Fruit fly (Drosophila melanogaster) whole organism, prepupa: ENCODE data around the gene VhaAC45RP.

Experiments
- CG10631 ChIP-seq: fragments of 200-800 bp; sonication (Bioruptor generic); optimal IDR thresholded peaks from 2 replicates; lab custom pipeline; 2016; ENCODE audit warnings: missing biosample characterization, missing genetic modification characterization
- CG11294 ChIP-seq: fragments of 200-800 bp; sonication (Bioruptor generic); IDR thresholded peaks from 2 replicates; pipeline ENCODE4 v1.3.6; 2022; ENCODE audit warnings: missing biosample characterization, missing genetic modification characterization
- CG11902 ChIP-seq: fragments of 200-800 bp; sonication (Bioruptor generic); optimal IDR thresholded peaks from 3 replicates; lab custom pipeline; 2016; ENCODE audit warnings: missing biosample characterization, missing genetic modification characterization
- CG15336 ChIP-seq: fragments of 200-800 bp; sonication (Bioruptor generic); IDR thresholded peaks from 2 replicates; pipeline ENCODE4 v1.3.6; 2022; ENCODE audit warnings: missing biosample characterization, missing genetic modification characterization
- CG1621 ChIP-seq: fragments of 200-800 bp; sonication (Bioruptor generic); optimal IDR thresholded peaks from 3 replicates; lab custom pipeline; 2018; ENCODE audit warnings: missing biosample characterization, mild to moderate bottlenecking, missing genetic modification characterization
- CG16779 ChIP-seq: fragments of 200-800 bp; sonication (Bioruptor generic); optimal IDR thresholded peaks from 3 replicates; lab custom pipeline; 2017; ENCODE audit warnings: missing biosample characterization, mild to moderate bottlenecking, missing genetic modification characterization
- CG3032 ChIP-seq: fragments of 200-800 bp; optimal IDR thresholded peaks from 2 replicates; lab custom pipeline; 2019; ENCODE audit warnings: missing biosample characterization, mild to moderate bottlenecking, missing genetic modification characterization, moderate library complexity
- CG31627 ChIP-seq: fragments of 200-800 bp; sonication (Bioruptor generic); optimal IDR thresholded peaks from 3 replicates; lab custom pipeline; 2016; ENCODE audit warnings: missing biosample characterization, missing genetic modification characterization
- CG32006 ChIP-seq: fragments of 200-800 bp; sonication (Bioruptor generic); optimal IDR thresholded peaks from 3 replicates; lab custom pipeline; 2017; ENCODE audit warnings: missing biosample characterization, mild to moderate bottlenecking, missing genetic modification characterization
- CG34406 ChIP-seq: fragments of 200-800 bp; sonication (Bioruptor generic); optimal IDR thresholded peaks from 3 replicates; lab custom pipeline; 2016; ENCODE audit warnings: missing biosample characterization, missing genetic modification characterization
- CG3919 ChIP-seq: fragments of 200-800 bp; sonication (Bioruptor generic); optimal IDR thresholded peaks from 3 replicates; lab custom pipeline; 2016; ENCODE audit warnings: missing biosample characterization, missing genetic modification characterization
- CG6163 ChIP-seq: fragments of 200-800 bp; sonication (Bioruptor generic); IDR thresholded peaks from 3 replicates; pipeline ENCODE4 v1.3.6; 2022; ENCODE audit warnings: missing biosample characterization, missing genetic modification characterization
- CG6792 ChIP-seq: fragments of 200-800 bp; sonication (Bioruptor generic); optimal IDR thresholded peaks from 3 replicates; lab custom pipeline; 2016; ENCODE audit warnings: missing biosample characterization, missing genetic modification characterization
- CG6808 ChIP-seq: fragments of 200-800 bp; sonication (Bioruptor generic); optimal IDR thresholded peaks from 3 replicates; lab custom pipeline; 2017; ENCODE audit warnings: missing biosample characterization, missing genetic modification characterization, mild to moderate bottlenecking, moderate library complexity, missing genetic modification reagents
- CG6854 ChIP-seq: fragments of 200-800 bp; sonication (Bioruptor generic); optimal IDR thresholded peaks from 2 replicates; lab custom pipeline; 2017; ENCODE audit warnings: missing biosample characterization, mild to moderate bottlenecking, missing genetic modification characterization
- CG7368 ChIP-seq: fragments of 200-800 bp; sonication (Bioruptor generic); optimal IDR thresholded peaks from 3 replicates; lab custom pipeline; 2016; ENCODE audit warnings: missing biosample characterization, missing genetic modification characterization
- CG8119 ChIP-seq: fragments of 200-800 bp; sonication (Bioruptor generic); IDR thresholded peaks from 3 replicates; pipeline ENCODE4 v1.3.6; 2022; ENCODE audit warnings: missing biosample characterization, missing genetic modification characterization
- CG8319 ChIP-seq: fragments of 200-800 bp; sonication (Bioruptor generic); optimal IDR thresholded peaks from 3 replicates; lab custom pipeline; 2016; ENCODE audit warnings: missing biosample characterization, missing genetic modification characterization
- CG8632 ChIP-seq: fragments of 200-800 bp; sonication (Bioruptor generic); optimal IDR thresholded peaks from 3 replicates; lab custom pipeline; 2016; ENCODE audit warnings: missing biosample characterization, missing genetic modification characterization
- Eip78C ChIP-seq: fragments of 200-800 bp; sonication (Bioruptor generic); peaks from one replicate; lab custom pipeline; 2016; ENCODE audit warnings: missing biosample characterization, missing genetic modification characterization
- Eip93F ChIP-seq: fragments of 200-800 bp; sonication (Bioruptor generic); optimal IDR thresholded peaks from 2 replicates; lab custom pipeline; 2016; ENCODE audit warnings: missing biosample characterization, mild to moderate bottlenecking, missing genetic modification characterization
- Ets21C ChIP-seq: fragments of 200-800 bp; sonication (Bioruptor generic); optimal IDR thresholded peaks from 3 replicates; lab custom pipeline; 2016; ENCODE audit warnings: missing biosample characterization, missing genetic modification characterization
- Ets96B ChIP-seq: fragments of 200-800 bp; optimal IDR thresholded peaks from 2 replicates; lab custom pipeline; 2019; ENCODE audit warnings: missing biosample characterization, mild to moderate bottlenecking, missing genetic modification characterization, moderate library complexity
- Gug ChIP-seq: fragments of 200-800 bp; sonication (Bioruptor generic); IDR thresholded peaks from 2 replicates; pipeline ENCODE4 v1.3.6; 2022; ENCODE audit warnings: missing biosample characterization, missing genetic modification characterization
- Hr38 ChIP-seq: sonication (Bioruptor generic); optimal IDR thresholded peaks from 2 replicates; lab custom pipeline; 2016; ENCODE audit warnings: missing biosample characterization, missing genetic modification characterization
- Hr39 ChIP-seq: fragments of 200-800 bp; sonication (Bioruptor generic); optimal IDR thresholded peaks from 2 replicates; lab custom pipeline; 2016; ENCODE audit warnings: missing biosample characterization, missing genetic modification characterization
- Hr4 ChIP-seq: fragments of 200-800 bp; sonication (Bioruptor generic); optimal IDR thresholded peaks from 3 replicates; lab custom pipeline; 2016; ENCODE audit warnings: missing biosample characterization, missing genetic modification characterization
- OdsH ChIP-seq: fragments of 200-800 bp; sonication (Bioruptor generic); optimal IDR thresholded peaks from 3 replicates; lab custom pipeline; 2016; ENCODE audit warnings: missing biosample characterization, missing genetic modification characterization
- Sox15 ChIP-seq: fragments of 200-800 bp; sonication (Bioruptor generic); optimal IDR thresholded peaks from 3 replicates; lab custom pipeline; 2016; ENCODE audit warnings: missing biosample characterization, missing genetic modification characterization
- acj6 ChIP-seq: fragments of 200-800 bp; sonication (Bioruptor generic); optimal IDR thresholded peaks from 3 replicates; lab custom pipeline; 2016; ENCODE audit warnings: missing biosample characterization, missing genetic modification characterization
- cyc ChIP-seq: fragments of 200-800 bp; sonication (Bioruptor generic); optimal IDR thresholded peaks from 3 replicates; lab custom pipeline; 2016; ENCODE audit warnings: missing biosample characterization, missing genetic modification characterization
- dac ChIP-seq: fragments of 200-800 bp; sonication (Bioruptor generic); optimal IDR thresholded peaks from 2 replicates; lab custom pipeline; 2017; ENCODE audit warnings: missing biosample characterization, mild to moderate bottlenecking, missing genetic modification characterization
- esn ChIP-seq: fragments of 200-800 bp; sonication (Bioruptor generic); optimal IDR thresholded peaks from 2 replicates; lab custom pipeline; 2016; ENCODE audit warnings: missing biosample characterization, mild to moderate bottlenecking, missing genetic modification characterization, moderate library complexity
- fd59A ChIP-seq: fragments of 200-800 bp; sonication (Bioruptor generic); optimal IDR thresholded peaks from 2 replicates; lab custom pipeline; 2017; ENCODE audit warnings: missing biosample characterization, mild to moderate bottlenecking, missing genetic modification characterization, missing genetic modification reagents
- fd85E ChIP-seq: fragments of 200-800 bp; sonication (Bioruptor generic); optimal IDR thresholded peaks from 3 replicates; lab custom pipeline; 2016; ENCODE audit warnings: missing biosample characterization, missing genetic modification characterization
- net ChIP-seq: fragments of 200-800 bp; sonication (Bioruptor generic); optimal IDR thresholded peaks from 3 replicates; lab custom pipeline; 2016; ENCODE audit warnings: missing biosample characterization, missing genetic modification characterization
- pdm3 ChIP-seq: fragments of 200-800 bp; sonication (Bioruptor generic); optimal IDR thresholded peaks from 3 replicates; lab custom pipeline; 2016; ENCODE audit warnings: missing biosample characterization, missing genetic modification characterization
- salr ChIP-seq, 2 experiments: fragments of 200-800 bp; sonication (Bioruptor generic); optimal IDR thresholded peaks; 3 replicates each; lab custom pipeline; 2016 to 2018; ENCODE audit warnings: missing biosample characterization in 2 of 2, missing genetic modification characterization in 2 of 2, mild to moderate bottlenecking in 1 of 2
- ss ChIP-seq, 2 experiments: fragments of 200-800 bp; sonication (Bioruptor generic); optimal IDR thresholded peaks; 2 replicates in 1 of 2; 3 replicates in 1 of 2; lab custom pipeline; 2017 to 2018; ENCODE audit warnings: mild to moderate bottlenecking in 2 of 2, missing biosample characterization in 2 of 2, missing genetic modification characterization in 2 of 2, moderate library complexity in 1 of 2
- svp ChIP-seq: fragments of 200-800 bp; sonication (Bioruptor generic); peaks from one replicate; lab custom pipeline; 2016; ENCODE audit warnings: missing biosample characterization, missing genetic modification characterization

VhaAC45RP gene

dm6 chr3R:30134063-30135047 is 31.9 kb downstream of the VhaAC45RP start, which contains the start of gene Tpi (continued):
- peak; percentile 63 for TF ChIP-seq CG8119 (GFP tag; lab: Robert Waterston, UW)
- peak; percentile 27 for TF ChIP-seq Sox15
- peak; percentile 38 for TF ChIP-seq Eip78C (GFP tag; lab: Kevin White, UChicago)
- peak; percentile 70 for TF ChIP-seq net (GFP tag; lab: Kevin White, UChicago)
- peak; percentile 62 for TF ChIP-seq CG10631 (GFP tag; lab: Kevin White, UChicago)
- peak; percentile 69 for TF ChIP-seq acj6 (GFP tag; lab: Kevin White, UChicago)
- peak; percentile 69 for TF ChIP-seq Hr39
- TF ChIP-seq ss (GFP tag; optimal IDR thresholded peaks at IDR 0.05; lab: Kevin White, UChicago): no peak
- TF ChIP-seq fd59A (GFP tag; lab: Kevin White, UChicago): no peak
- TF ChIP-seq svp (GFP tag; lab: Kevin White, UChicago): peak; percentile 93
- no peak for TF ChIP-seq CG11294
- TF ChIP-seq CG32006 (GFP tag; lab: Kevin White, UChicago): peak; percentile 73
- peak; percentile 55 for TF ChIP-seq CG34406 (GFP tag; lab: Kevin White, UChicago)
- TF ChIP-seq CG6792 (GFP tag; lab: Kevin White, UChicago): peak; percentile 50
- peak; percentile 19 for TF ChIP-seq CG8319 (GFP tag; lab: Kevin White, UChicago)
- peak; percentile 70 for TF ChIP-seq esn (GFP tag; lab: Kevin White, UChicago)
- TF ChIP-seq CG6808 (GFP tag; lab: Kevin White, UChicago): no peak
- no peak for TF ChIP-seq CG3032 (tag; lab: Kevin White, UChicago)
- TF ChIP-seq CG3919: no peak
- no peak for TF ChIP-seq Eip93F
- no peak for TF ChIP-seq cyc (GFP tag; lab: Kevin White, UChicago)
- no peak for TF ChIP-seq Gug (GFP tag; lab: Robert Waterston, UW)
- TF ChIP-seq fd85E: no peak
- peak; percentile 34 for TF ChIP-seq CG8632 (GFP tag; lab: Kevin White, UChicago)
- no peak for TF ChIP-seq Ets96B (tag; lab: Kevin White, UChicago)
- TF ChIP-seq OdsH (GFP tag; lab: Kevin White, UChicago): peak; percentile 73
- peak; percentile 78 for TF ChIP-seq pdm3 (GFP tag; lab: Kevin White, UChicago)
- no peak for TF ChIP-seq Hr38 (GFP tag; lab: Kevin White, UChicago)
- no peak for TF ChIP-seq dac
- peak; percentile 81 for TF ChIP-seq CG15336
- TF ChIP-seq CG6163 (GFP tag; lab: Robert Waterston, UW): peak; percentile 66
- TF ChIP-seq CG6854: no peak
- peak; percentile 86 for TF ChIP-seq Hr4
- peak; percentile 1 for TF ChIP-seq CG16779 (tag; lab: Kevin White, UChicago)
- TF ChIP-seq CG7368: peak; percentile 16

dm6 chr3R:30132295-30132694 is 33.9 kb downstream of the VhaAC45RP start, which contains the start of gene CG31029:
CG31029 (minus strand) TSS chr3R:30132395.
- TF ChIP-seq CG31627 (GFP tag; lab: Kevin White, UChicago) (no peak), CG15336 (no peak), fd85E (no peak), CG11902 (GFP tag; lab: Kevin White, UChicago) (no peak), CG8319 (GFP tag; lab: Kevin White, UChicago) (no peak), CG1621 (tag; lab: Kevin White, UChicago) (no peak), Ets21C (GFP tag; lab: Kevin White, UChicago) (no peak), salr (GFP tag; optimal IDR thresholded peaks at IDR 0.05; lab: Kevin White, UChicago) (no peak), svp (GFP tag; lab: Kevin White, UChicago) (peak; percentile 15)
